Fruit fly (Drosophila melanogaster) whole organism: ENCODE results near the gene CG2701.

Experiments
- CG8478 ChIP-seq: fragments of >200 bp; optimal IDR thresholded peaks from 2 replicates; lab custom pipeline; 2018; ENCODE audit warnings: inconsistent platforms
- Dll ChIP-seq: fragments of >200 bp; optimal IDR thresholded peaks from 2 replicates; lab custom pipeline; 2017
- EcR ChIP-seq, 2 experiments: fragments of >200 bp; optimal IDR thresholded peaks; 2 replicates each; lab custom pipeline; 2017; ENCODE audit warnings: missing biosample characterization in 2 of 2, missing genetic modification characterization in 2 of 2, missing genetic modification reagents in 2 of 2
- pan ChIP-seq: fragments of >200 bp; optimal IDR thresholded peaks from 2 replicates; lab custom pipeline; 2017
- psq ChIP-seq: fragments of >200 bp; optimal IDR thresholded peaks from 2 replicates; lab custom pipeline; 2017
- usp ChIP-seq: fragments of >200 bp; optimal IDR thresholded peaks from 2 replicates; lab custom pipeline; 2017; ENCODE audit warnings: missing biosample characterization, missing genetic modification characterization, mixed read lengths

DNA sequence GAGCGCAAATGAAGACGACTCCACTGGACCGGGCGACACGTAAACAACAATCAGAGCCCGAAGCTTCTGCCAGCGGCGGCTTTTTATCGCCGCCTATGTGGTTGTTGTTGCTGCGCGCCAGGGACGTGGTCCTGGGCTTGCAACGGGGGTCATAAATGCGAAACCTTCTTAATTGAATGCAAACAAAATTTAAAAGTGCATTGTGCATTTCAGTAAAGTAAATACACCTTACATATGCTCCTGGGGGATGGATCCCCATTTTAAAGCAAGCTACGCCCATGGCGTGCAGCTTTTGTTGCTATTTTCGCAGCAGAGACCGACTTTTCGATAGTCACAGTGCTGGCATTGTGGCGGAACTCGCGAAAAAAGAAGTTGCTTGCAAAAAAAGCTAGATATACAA lies 16.4 kb downstream of the CG2701 start, which contains the start of gene Ugalt:
- TF ChIP-seq usp: no peak
- no peak for TF ChIP-seq CG8478 (lab: Kevin White, UChicago)
- TF ChIP-seq psq (lab: Kevin White, UChicago): no peak
- TF ChIP-seq EcR (GFP tag; optimal IDR thresholded peaks at IDR 0.05; lab: Kevin White, UChicago): no peak
- no peak for TF ChIP-seq pan (lab: Kevin White, UChicago)
- no peak for TF ChIP-seq Dll
